Fruit fly (Drosophila melanogaster) whole organism, pupa: ENCODE results near the gene mRpS9.

Experiments used
- CG10348 ChIP-seq: fragments of 200-800 bp; sonication (Bioruptor generic); IDR thresholded peaks from 2 replicates; pipeline ENCODE4 v1.3.6; 2022; ENCODE audit warnings: missing biosample characterization, missing genetic modification characterization
- CG12605 ChIP-seq: fragments of 200-800 bp; sonication (Bioruptor generic); IDR thresholded peaks from 2 replicates; pipeline ENCODE4 v1.3.6; 2022; ENCODE audit warnings: missing biosample characterization, missing genetic modification characterization
- CG13204 ChIP-seq: fragments of 200-800 bp; sonication (Bioruptor generic); optimal IDR thresholded peaks from 2 replicates; lab custom pipeline; 2018; ENCODE audit warnings: missing biosample characterization, mild to moderate bottlenecking, missing genetic modification characterization, moderate library complexity
- CG14655 ChIP-seq: fragments of 200-800 bp; sonication (Bioruptor generic); optimal IDR thresholded peaks from 3 replicates; lab custom pipeline; 2017; ENCODE audit warnings: mild to moderate bottlenecking, missing biosample characterization, missing genetic modification reagents, missing genetic modification characterization
- CG15710 ChIP-seq: fragments of 200-800 bp; sonication (Bioruptor generic); optimal IDR thresholded peaks from 2 replicates; lab custom pipeline; 2018; ENCODE audit warnings: missing biosample characterization, mild to moderate bottlenecking, missing genetic modification characterization, moderate library complexity
- CG17806 ChIP-seq: fragments of 200-800 bp; sonication (Bioruptor generic); optimal IDR thresholded peaks from 2 replicates; lab custom pipeline; 2018; ENCODE audit warnings: missing biosample characterization, mild to moderate bottlenecking, missing genetic modification characterization, moderate library complexity
- CG32121 ChIP-seq: fragments of 200-800 bp; sonication (Bioruptor generic); IDR thresholded peaks from 2 replicates; pipeline ENCODE4 v1.3.6; 2022; ENCODE audit warnings: missing biosample characterization, missing genetic modification characterization
- CG34367 ChIP-seq: fragments of 200-800 bp; sonication (Bioruptor generic); optimal IDR thresholded peaks from 2 replicates; lab custom pipeline; 2018; ENCODE audit warnings: missing biosample characterization, mild to moderate bottlenecking, missing genetic modification characterization
- CG4496 ChIP-seq: fragments of 200-800 bp; sonication (Bioruptor generic); IDR thresholded peaks from 3 replicates; pipeline ENCODE4 v1.3.6; 2022; ENCODE audit warnings: missing biosample characterization, missing genetic modification characterization
- CG8159 ChIP-seq: fragments of 200-800 bp; sonication (Bioruptor generic); optimal IDR thresholded peaks from 3 replicates; lab custom pipeline; 2018; ENCODE audit warnings: missing biosample characterization, mild to moderate bottlenecking, missing genetic modification characterization, moderate library complexity
- CG8301 ChIP-seq: fragments of 200-800 bp; sonication (Bioruptor generic); optimal IDR thresholded peaks from 2 replicates; lab custom pipeline; 2018; ENCODE audit warnings: missing biosample characterization, mild to moderate bottlenecking, missing genetic modification characterization
- CG9948 ChIP-seq: fragments of 200-800 bp; sonication (Bioruptor generic); optimal IDR thresholded peaks from 2 replicates; lab custom pipeline; 2018; ENCODE audit warnings: missing biosample characterization, mild to moderate bottlenecking, missing genetic modification characterization, moderate library complexity
- D1 ChIP-seq: fragments of 200-800 bp; sonication (Bioruptor generic); optimal IDR thresholded peaks from 2 replicates; lab custom pipeline; 2018; ENCODE audit warnings: missing biosample characterization, mild to moderate bottlenecking, missing genetic modification characterization, moderate library complexity
- EcR ChIP-seq: fragments of 200-800 bp; sonication (Bioruptor generic); optimal IDR thresholded peaks from 3 replicates; lab custom pipeline; 2019; ENCODE audit warnings: missing biosample characterization, missing genetic modification characterization, mild to moderate bottlenecking, moderate library complexity, missing genetic modification reagents
- Ets98B ChIP-seq: fragments of 200-800 bp; sonication (Bioruptor generic); IDR thresholded peaks from 2 replicates; pipeline ENCODE4 v1.3.6; 2022; ENCODE audit warnings: missing biosample characterization, missing genetic modification characterization
- Pif1A ChIP-seq: fragments of 200-800 bp; sonication (Bioruptor generic); optimal IDR thresholded peaks from 3 replicates; lab custom pipeline; 2016; ENCODE audit warnings: missing biosample characterization, missing genetic modification characterization
- Pif1B ChIP-seq: fragments of 200-800 bp; sonication (Bioruptor generic); optimal IDR thresholded peaks from 3 replicates; lab custom pipeline; 2016; ENCODE audit warnings: missing biosample characterization, missing genetic modification characterization
- Snoo ChIP-seq: fragments of 200-800 bp; sonication (Bioruptor generic); optimal IDR thresholded peaks from 3 replicates; lab custom pipeline; 2017; ENCODE audit warnings: missing biosample characterization, mild to moderate bottlenecking, missing genetic modification characterization, inconsistent platforms
- fd96Ca ChIP-seq: fragments of 200-800 bp; sonication (Bioruptor generic); IDR thresholded peaks from 3 replicates; pipeline ENCODE4 v1.3.6; 2022; ENCODE audit warnings: missing biosample characterization, missing genetic modification characterization
- gl ChIP-seq: fragments of 200-800 bp; sonication (Bioruptor generic); optimal IDR thresholded peaks from 2 replicates; lab custom pipeline; 2018; ENCODE audit warnings: missing biosample characterization, mild to moderate bottlenecking, missing genetic modification characterization
- rn ChIP-seq: fragments of 200-800 bp; sonication (Bioruptor generic); IDR thresholded peaks from 2 replicates; pipeline ENCODE4 v1.3.6; 2022; ENCODE audit warnings: missing biosample characterization, missing genetic modification characterization

Gene mRpS9

dm6 chr3R:7899277-7899676 is 3.2 kb downstream of the mRpS9 start:
- TF ChIP-seq CG9948 (tag; lab: Kevin White, UChicago) = no peak
- TF ChIP-seq Ets98B (GFP tag; lab: Robert Waterston, UW) = no peak
- TF ChIP-seq EcR (GFP tag; lab: Kevin White, UChicago) = no peak
- TF ChIP-seq gl (tag; lab: Kevin White, UChicago) = no peak
- no peak for TF ChIP-seq CG10348
- TF ChIP-seq CG32121 (GFP tag; lab: Robert Waterston, UW) = no peak
- TF ChIP-seq CG4496 (GFP tag; lab: Robert Waterston, UW) = no peak
- TF ChIP-seq CG13204 (GFP tag; lab: Kevin White, UChicago) = no peak
- no peak for TF ChIP-seq Pif1A (GFP tag; lab: Kevin White, UChicago)
- TF ChIP-seq CG12605 (GFP tag; lab: Robert Waterston, UW) = no peak
- no peak for TF ChIP-seq CG8159 (tag; lab: Kevin White, UChicago)
- no peak for TF ChIP-seq CG8301
- no peak for TF ChIP-seq CG14655 (GFP tag; lab: Kevin White, UChicago)

- TF ChIP-seq Pif1B (GFP tag; lab: Kevin White, UChicago) (peak; percentile 84), CG8159 (tag; lab: Kevin White, UChicago) (peak; percentile 91), CG17806 (peak; percentile 91), fd96Ca (GFP tag; lab: Robert Waterston, UW) (peak; percentile 80; the same call in 2 of the 3 replicates), CG12605 (GFP tag; lab: Robert Waterston, UW) (peak; percentile 94; the same call in 1 of the 2 replicates), CG10348 (peak; percentile 66), rn (GFP tag; lab: Robert Waterston, UW) (peak; percentile 83), CG9948 (tag; lab: Kevin White, UChicago) (peak; percentile 86), CG4496 (GFP tag; lab: Robert Waterston, UW) (peak; percentile 95), CG32121 (GFP tag; lab: Robert Waterston, UW) (peak; percentile 95), Pif1A (GFP tag; lab: Kevin White, UChicago) (peak; percentile 83), CG34367 (tag; lab: Kevin White, UChicago) (no peak), EcR (GFP tag; lab: Kevin White, UChicago) (no peak), gl (tag; lab: Kevin White, UChicago) (peak; percentile 82), CG14655 (GFP tag; lab: Kevin White, UChicago) (no peak), D1 (tag; lab: Kevin White, UChicago) (peak; percentile 80), CG13204 (GFP tag; lab: Kevin White, UChicago) (no peak), Snoo (tag; lab: Kevin White, UChicago) (no peak), CG15710 (peak; percentile 91), CG8301 (peak; percentile 94), Ets98B (GFP tag; lab: Robert Waterston, UW) (peak; percentile 95)
These were observed 7.0 kb downstream of the mRpS9 start for dm6 chr3R:7895457-7895856.

dm6 chr3R:7894586-7894985 is 7.9 kb downstream of the mRpS9 start:
- TF ChIP-seq CG4496 (GFP tag; lab: Robert Waterston, UW) = no peak
- TF ChIP-seq CG14655 (GFP tag; lab: Kevin White, UChicago) = peak; percentile 18
- TF ChIP-seq fd96Ca (GFP tag; lab: Robert Waterston, UW) = 0 out of 3 replicates have a peak, but pooled peaks have one; percentile 42
- TF ChIP-seq CG32121 (GFP tag; lab: Robert Waterston, UW) = no peak

dm6 chr3R:7892246-7893000 is 10.0 kb downstream of the mRpS9 start:
- TF ChIP-seq gl (tag; lab: Kevin White, UChicago) (no peak), CG8159 (tag; lab: Kevin White, UChicago) (peak; percentile 3), rn (GFP tag; lab: Robert Waterston, UW) (peak; percentile 61; the same call in 1 of the 2 replicates), Pif1B (GFP tag; lab: Kevin White, UChicago) (peak; percentile 62), CG14655 (GFP tag; lab: Kevin White, UChicago) (peak; percentile 39), CG13204 (GFP tag; lab: Kevin White, UChicago) (peak; percentile 17), Ets98B (GFP tag; lab: Robert Waterston, UW) (peak; percentile 79), CG10348 (no peak), CG34367 (tag; lab: Kevin White, UChicago) (no peak), CG32121 (GFP tag; lab: Robert Waterston, UW) (peak; percentile 88), Pif1A (GFP tag; lab: Kevin White, UChicago) (peak; percentile 53), CG9948 (tag; lab: Kevin White, UChicago) (no peak), CG4496 (GFP tag; lab: Robert Waterston, UW) (peak; percentile 87), fd96Ca (GFP tag; lab: Robert Waterston, UW) (peak; percentile 84), EcR (GFP tag; lab: Kevin White, UChicago) (no peak), Snoo (tag; lab: Kevin White, UChicago) (peak; percentile 11), CG17806 (peak; percentile 27), CG8301 (peak; percentile 1), CG15710 (peak; percentile 1), CG12605 (GFP tag; lab: Robert Waterston, UW) (peak; percentile 71), D1 (tag; lab: Kevin White, UChicago) (no peak)

- TF ChIP-seq rn (GFP tag; lab: Robert Waterston, UW) (no peak), gl (tag; lab: Kevin White, UChicago) (no peak), CG14655 (GFP tag; lab: Kevin White, UChicago) (no peak), Ets98B (GFP tag; lab: Robert Waterston, UW) (no peak), fd96Ca (GFP tag; lab: Robert Waterston, UW) (no peak), Pif1A (GFP tag; lab: Kevin White, UChicago) (no peak), CG17806 (no peak), CG9948 (tag; lab: Kevin White, UChicago) (no peak), CG4496 (GFP tag; lab: Robert Waterston, UW) (no peak), CG13204 (GFP tag; lab: Kevin White, UChicago) (no peak), CG32121 (GFP tag; lab: Robert Waterston, UW) (no peak), CG34367 (tag; lab: Kevin White, UChicago) (no peak), CG12605 (GFP tag; lab: Robert Waterston, UW) (no peak), CG8301 (no peak), Snoo (tag; lab: Kevin White, UChicago) (no peak), EcR (GFP tag; lab: Kevin White, UChicago) (no peak), D1 (tag; lab: Kevin White, UChicago) (no peak), CG15710 (no peak), CG10348 (no peak), CG8159 (tag; lab: Kevin White, UChicago) (no peak)
These were observed 11.4 kb downstream of the mRpS9 start, which contains the start of gene wtrw for dm6 chr3R:7891031-7891430. Gene wtrw, plus strand, starts transcription at chr3R:7891331.
